Worm (Caenorhabditis elegans): Measurements from ENCODE around the gene srj-13.

ce11 chrV:7364059-7364458, 38.4 kb upstream of the srj-13 start, which contains the start of gene cyp-35A2:
- no peak for TF ChIP-seq ztf-29 (GFP tag; IDR thresholded peaks at IDR 0.05)
- TF ChIP-seq flt-1 (GFP tag; IDR thresholded peaks at IDR 0.05) = no peak
- no peak for TF ChIP-seq ztf-23 (GFP tag; IDR thresholded peaks at IDR 0.05)
- no peak for TF ChIP-seq klf-2 (GFP tag; conservative IDR thresholded peaks at IDR 0.05)
- no peak for TF ChIP-seq T22C8.4 (GFP tag; IDR thresholded peaks at IDR 0.05)
